Worm (Caenorhabditis elegans): Measurements from ENCODE around the gene pap-3.

- no peak for TF ChIP-seq elt-1 (tag; optimal IDR thresholded peaks at IDR 0.05; ENCODE audit: borderline replicate concordance, insufficient read depth)
- TF ChIP-seq unc-62 (GFP tag; optimal IDR thresholded peaks at IDR 0.05): no peak
- TF ChIP-seq nhr-28 (tag; optimal IDR thresholded peaks at IDR 0.05): no peak
- TF ChIP-seq lsy-2 (tag; optimal IDR thresholded peaks at IDR 0.05): no peak
- TF ChIP-seq nhr-76 (tag; optimal IDR thresholded peaks at IDR 0.05): no peak
- no peak for TF ChIP-seq lin-13 (tag; optimal IDR thresholded peaks at IDR 0.05)
- TF ChIP-seq snpc-4 (tag; optimal IDR thresholded peaks at IDR 0.05): no peak
These were observed 49.3 kb upstream of the pap-3 start, which contains the start of gene K12D12.4 for ce11 chrII:11865644-11866043.
